Worm (Caenorhabditis elegans) whole organism, mixed stage, embryonic: ENCODE measurements around the gene F47D12.7.

Experiments
- bed-3 ChIP-seq: fragments of 200-800 bp; sonication (Bioruptor generic); optimal IDR thresholded peaks from 3 replicates; lab custom pipeline; 2018; ENCODE audit warnings: mild to moderate bottlenecking, missing genetic modification characterization, moderate library complexity, missing compliant biosample characterization
- blmp-1 ChIP-seq: fragments of 150-350 bp; optimal IDR thresholded peaks from 2 replicates; lab custom pipeline; 2014; ENCODE audit warnings: missing biosample characterization, missing genetic modification characterization
- ceh-39 ChIP-seq: fragments of 150-350 bp; optimal IDR thresholded peaks from 2 replicates; lab custom pipeline; 2014; ENCODE audit warnings: missing biosample characterization, missing genetic modification characterization
- elt-1 ChIP-seq: sonication (generic microtip); optimal IDR thresholded peaks from 2 replicates; lab custom pipeline; 2017; ENCODE audit warnings: missing genetic modification characterization, mild to moderate bottlenecking, missing compliant biosample characterization, antibody characterized with exemption, moderate library complexity, borderline replicate concordance; ENCODE audit not compliant: insufficient read depth
- elt-3 ChIP-seq: fragments of 150-350 bp; optimal IDR thresholded peaks from 2 replicates; lab custom pipeline; 2014; ENCODE audit warnings: missing biosample characterization, missing genetic modification characterization
- ham-2 ChIP-seq: fragments of 200-800 bp; sonication (Bioruptor generic); optimal IDR thresholded peaks from 2 replicates; lab custom pipeline; 2018; ENCODE audit warnings: mild to moderate bottlenecking, missing genetic modification characterization, missing compliant biosample characterization
- lin-32 ChIP-seq: fragments of 200-800 bp; sonication (Bioruptor generic); optimal IDR thresholded peaks from 2 replicates; lab custom pipeline; 2018; ENCODE audit warnings: mild to moderate bottlenecking, missing genetic modification characterization, missing compliant biosample characterization
- lsy-2 ChIP-seq: fragments of 150-350 bp; optimal IDR thresholded peaks from 2 replicates; lab custom pipeline; 2014; ENCODE audit warnings: missing biosample characterization, missing genetic modification characterization
- nhr-237 ChIP-seq: fragments of 150-350 bp; optimal IDR thresholded peaks from 2 replicates; lab custom pipeline; 2014; ENCODE audit warnings: missing biosample characterization, missing genetic modification characterization
- unc-120 ChIP-seq: sonication (generic microtip); optimal IDR thresholded peaks from 2 replicates; lab custom pipeline; 2017; ENCODE audit warnings: missing genetic modification characterization, missing compliant biosample characterization; ENCODE audit not compliant: poor library complexity, severe bottlenecking
- unc-39 ChIP-seq: fragments of 150-350 bp; optimal IDR thresholded peaks from 2 replicates; lab custom pipeline; 2014; ENCODE audit warnings: missing biosample characterization, missing genetic modification characterization
- unc-62 ChIP-seq: fragments of 150-350 bp; optimal IDR thresholded peaks from 2 replicates; lab custom pipeline; 2014; ENCODE audit warnings: missing biosample characterization, missing genetic modification reagents, missing genetic modification characterization
- zip-8 ChIP-seq: fragments of 150-350 bp; optimal IDR thresholded peaks from 2 replicates; lab custom pipeline; 2014; ENCODE audit warnings: missing biosample characterization, missing genetic modification characterization

DNA sequence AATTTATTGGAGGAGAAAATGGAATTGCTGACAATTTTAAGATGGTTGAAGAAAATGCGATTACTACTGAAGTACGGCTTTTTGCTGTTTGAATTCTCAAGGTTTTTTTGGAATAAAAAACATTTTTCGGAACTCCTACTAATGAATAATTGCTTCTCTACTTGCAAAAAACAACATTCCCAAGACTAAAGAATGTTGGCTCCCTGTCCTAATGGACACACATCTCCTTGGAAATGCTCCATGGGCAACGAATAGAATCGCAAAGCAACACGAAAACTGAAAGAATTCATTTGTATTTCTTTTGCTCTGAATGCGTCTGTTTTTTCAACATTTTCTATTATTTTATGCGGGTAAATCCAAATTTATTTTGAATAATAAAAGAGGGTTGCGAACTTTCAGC, 23.0 kb downstream of the F47D12.7 start, which contains the start of gene C18F10.2:
- TF ChIP-seq elt-3 (no peak), unc-39 (tag; lab: Kevin White, UChicago) (no peak), unc-120 (tag; lab: Kevin White, UChicago) (no peak), bed-3 (no peak), ham-2 (GFP tag; lab: Kevin White, UChicago) (no peak), nhr-237 (tag; lab: Kevin White, UChicago) (no peak), elt-1 (tag; lab: Kevin White, UChicago) (no peak), unc-62 (GFP tag; lab: Kevin White, UChicago) (no peak), blmp-1 (tag; lab: Kevin White, UChicago) (no peak), lsy-2 (tag; lab: Kevin White, UChicago) (no peak), zip-8 (tag; lab: Kevin White, UChicago) (no peak), ceh-39 (tag; lab: Kevin White, UChicago) (no peak), lin-32 (GFP tag; lab: Kevin White, UChicago) (no peak)
